Worm (Caenorhabditis elegans) whole organism, mixed stage, embryonic: ENCODE results near the gene ruvb-1.

Experiments used
- ceh-39 ChIP-seq: fragments of 150-350 bp; optimal IDR thresholded peaks from 2 replicates; lab custom pipeline; 2014; ENCODE audit warnings: missing biosample characterization, missing genetic modification characterization
- ces-1 ChIP-seq: fragments of 150-350 bp; optimal IDR thresholded peaks from 2 replicates; lab custom pipeline; 2014; ENCODE audit warnings: missing biosample characterization, missing genetic modification reagents, missing genetic modification characterization
- flh-1 ChIP-seq: fragments of 200-800 bp; sonication (Bioruptor generic); optimal IDR thresholded peaks from 2 replicates; lab custom pipeline; 2018; ENCODE audit warnings: mild to moderate bottlenecking, missing genetic modification characterization, moderate library complexity, missing compliant biosample characterization
- lin-13 ChIP-seq: fragments of 150-350 bp; optimal IDR thresholded peaks from 2 replicates; lab custom pipeline; 2014; ENCODE audit warnings: missing biosample characterization, missing genetic modification characterization
- lsy-2 ChIP-seq: fragments of 150-350 bp; optimal IDR thresholded peaks from 2 replicates; lab custom pipeline; 2014; ENCODE audit warnings: missing biosample characterization, missing genetic modification characterization
- mab-5 ChIP-seq: fragments of 150-350 bp; optimal IDR thresholded peaks from 2 replicates; lab custom pipeline; 2014; ENCODE audit warnings: missing biosample characterization, missing genetic modification characterization
- mep-1 ChIP-seq: fragments of 150-350 bp; optimal IDR thresholded peaks from 2 replicates; lab custom pipeline; 2017; ENCODE audit warnings: missing biosample characterization, missing genetic modification reagents, missing genetic modification characterization, inconsistent platforms
- nhr-237 ChIP-seq: fragments of 150-350 bp; optimal IDR thresholded peaks from 2 replicates; lab custom pipeline; 2014; ENCODE audit warnings: missing biosample characterization, missing genetic modification characterization
- nhr-76 ChIP-seq: sonication (generic microtip); optimal IDR thresholded peaks from 2 replicates; lab custom pipeline; 2017; ENCODE audit warnings: missing biosample characterization, missing genetic modification characterization

ce11 chrV:9948840-9949239, 31.8 kb downstream of the ruvb-1 start, which contains the start of gene nlp-58:
- TF ChIP-seq nhr-237 (tag; lab: Kevin White, UChicago) (no peak), ces-1 (GFP tag; lab: Kevin White, UChicago) (no peak), nhr-76 (no peak), mab-5 (no peak), mep-1 (tag; lab: Kevin White, UChicago) (no peak), lsy-2 (tag; lab: Kevin White, UChicago) (no peak), lin-13 (tag; lab: Kevin White, UChicago) (no peak), ceh-39 (no peak), flh-1 (no peak)
